Worm (Caenorhabditis elegans): ENCODE results near the gene vps-53.

ce11 chrIII:9764718-9765117 is 7.4 kb upstream of the vps-53 start:
- TF ChIP-seq ztf-29 (GFP tag; IDR thresholded peaks at IDR 0.05) (no peak), flt-1 (GFP tag; IDR thresholded peaks at IDR 0.05) (no peak; the same call in 1 of the 2 replicates), ref-1 (GFP tag; conservative IDR thresholded peaks at IDR 0.05) (no peak), med-1 (GFP tag; optimal IDR thresholded peaks at IDR 0.05; ENCODE audit: insufficient read depth) (no peak), klf-2 (GFP tag; conservative IDR thresholded peaks at IDR 0.05) (no peak), cog-1 (tag; optimal IDR thresholded peaks at IDR 0.05) (no peak), T22C8.4 (GFP tag; IDR thresholded peaks at IDR 0.05) (no peak)

Data from whole organism, midembryonic.